Fruit fly (Drosophila melanogaster) whole organism, adult: ENCODE measurements around the gene CG2875.

Experiments used
- CG12768 ChIP-seq: fragments of 200-800 bp; sonication (Bioruptor generic); optimal IDR thresholded peaks from 2 replicates; lab custom pipeline; 2017; ENCODE audit warnings: missing biosample characterization, missing genetic modification characterization, mild to moderate bottlenecking, moderate library complexity, missing genetic modification reagents
- CG7101 ChIP-seq: fragments of 200-800 bp; sonication (Bioruptor generic); optimal IDR thresholded peaks from 2 replicates; lab custom pipeline; 2018; ENCODE audit warnings: missing biosample characterization, mild to moderate bottlenecking, missing genetic modification characterization, moderate library complexity
- Crg-1 ChIP-seq: fragments of 200-800 bp; sonication (Bioruptor generic); optimal IDR thresholded peaks from 2 replicates; lab custom pipeline; 2016; ENCODE audit warnings: missing biosample characterization, missing genetic modification characterization
- Mnt ChIP-seq: fragments of 200-800 bp; sonication (Bioruptor generic); optimal IDR thresholded peaks from 2 replicates; lab custom pipeline; 2016; ENCODE audit warnings: missing biosample characterization, mild to moderate bottlenecking, missing genetic modification characterization
- pad ChIP-seq: fragments of 200-800 bp; sonication (Bioruptor generic); optimal IDR thresholded peaks from 3 replicates; lab custom pipeline; 2017; ENCODE audit warnings: missing biosample characterization, missing genetic modification characterization, mild to moderate bottlenecking, moderate library complexity, missing genetic modification reagents

dm6 chrX:3558372-3558771, 15.1 kb downstream of the CG2875 start:
- TF ChIP-seq Mnt (GFP tag; lab: Kevin White, UChicago): no peak
- no peak for TF ChIP-seq Crg-1 (GFP tag; lab: Kevin White, UChicago)
- TF ChIP-seq CG12768 (GFP tag; lab: Kevin White, UChicago): no peak
- TF ChIP-seq CG7101 (tag; lab: Kevin White, UChicago): no peak
- TF ChIP-seq pad (GFP tag; lab: Kevin White, UChicago): no peak
